Fruit fly (Drosophila melanogaster) whole organism, embryonic: ENCODE results near the gene CG42445.

ENCODE experiments used
- Atf6 ChIP-seq: fragments of 200-800 bp; sonication (Bioruptor generic); IDR thresholded peaks from 2 replicates; pipeline ENCODE4 v1.3.6; 2022; ENCODE audit warnings: missing biosample characterization, missing genetic modification characterization
- C15 ChIP-seq: fragments of 200-800 bp; sonication (Bioruptor generic); IDR thresholded peaks from 3 replicates; pipeline ENCODE4 v1.3.6; 2022; ENCODE audit warnings: missing biosample characterization, missing genetic modification characterization
- CG1024 ChIP-seq: fragments of 200-800 bp; sonication (Bioruptor generic); IDR thresholded peaks from 2 replicates; pipeline ENCODE4 v1.3.6; 2022; ENCODE audit warnings: missing biosample characterization, missing genetic modification characterization
- CG11085 ChIP-seq: fragments of 200-800 bp; sonication (Bioruptor generic); IDR thresholded peaks from 2 replicates; pipeline ENCODE4 v1.3.6; 2022; ENCODE audit warnings: missing biosample characterization, missing genetic modification characterization
- CG11504 ChIP-seq: fragments of 200-800 bp; sonication (Bioruptor generic); optimal IDR thresholded peaks from 3 replicates; lab custom pipeline; 2019; ENCODE audit warnings: missing biosample characterization, mild to moderate bottlenecking, missing genetic modification characterization, moderate library complexity
- CG12071 ChIP-seq: fragments of 200-800 bp; sonication (Bioruptor generic); optimal IDR thresholded peaks from 3 replicates; lab custom pipeline; 2018; ENCODE audit warnings: missing biosample characterization, mild to moderate bottlenecking, missing genetic modification characterization
- CG1233 ChIP-seq: fragments of 200-800 bp; sonication (Bioruptor generic); optimal IDR thresholded peaks from 4 replicates; lab custom pipeline; 2018; ENCODE audit warnings: missing biosample characterization, mild to moderate bottlenecking, missing genetic modification characterization
- CG14050 ChIP-seq: fragments of 200-800 bp; sonication (Bioruptor generic); IDR thresholded peaks from 3 replicates; pipeline ENCODE4 v1.3.6; 2022; ENCODE audit warnings: missing biosample characterization, missing genetic modification characterization
- CG15696 ChIP-seq: fragments of 200-800 bp; sonication (Bioruptor generic); optimal IDR thresholded peaks from 2 replicates; lab custom pipeline; 2019; ENCODE audit warnings: missing biosample characterization, mild to moderate bottlenecking, missing genetic modification characterization, moderate library complexity
- CG16779 ChIP-seq: fragments of 200-800 bp; sonication (Bioruptor generic); IDR thresholded peaks from 2 replicates; pipeline ENCODE4 v1.3.6; 2022; ENCODE audit warnings: missing biosample characterization, missing genetic modification characterization
- CG17361 ChIP-seq: fragments of 200-800 bp; sonication (Bioruptor generic); IDR thresholded peaks from 3 replicates; pipeline ENCODE4 v1.3.6; 2022; ENCODE audit warnings: missing biosample characterization, missing genetic modification characterization
- CG18262 ChIP-seq: fragments of 200-800 bp; optimal IDR thresholded peaks from 3 replicates; lab custom pipeline; 2019; ENCODE audit warnings: missing biosample characterization, mild to moderate bottlenecking, missing genetic modification characterization, moderate library complexity
- CG2116 ChIP-seq: fragments of 200-800 bp; sonication (Bioruptor generic); optimal IDR thresholded peaks from 3 replicates; lab custom pipeline; 2018; ENCODE audit warnings: missing biosample characterization, mild to moderate bottlenecking, missing genetic modification characterization
- CG2678 ChIP-seq: fragments of 200-800 bp; sonication (Bioruptor generic); optimal IDR thresholded peaks from 3 replicates; lab custom pipeline; 2019; ENCODE audit warnings: missing biosample characterization, mild to moderate bottlenecking, missing genetic modification characterization, moderate library complexity
- CG31365 ChIP-seq: fragments of 200-800 bp; sonication (Bioruptor generic); optimal IDR thresholded peaks from 2 replicates; lab custom pipeline; 2018; ENCODE audit warnings: missing biosample characterization, mild to moderate bottlenecking, missing genetic modification characterization
- CG32772 ChIP-seq: fragments of 200-800 bp; sonication (Bioruptor generic); IDR thresholded peaks from 2 replicates; pipeline ENCODE4 v1.3.6; 2022; ENCODE audit warnings: missing biosample characterization, missing genetic modification characterization
- CG5953 ChIP-seq: fragments of 200-800 bp; sonication (Bioruptor generic); IDR thresholded peaks from 2 replicates; pipeline ENCODE4 v1.3.6; 2022; ENCODE audit warnings: missing biosample characterization, missing genetic modification characterization
- CG6654 ChIP-seq: fragments of 200-800 bp; sonication (Bioruptor generic); optimal IDR thresholded peaks from 2 replicates; lab custom pipeline; 2017; ENCODE audit warnings: missing biosample characterization, mild to moderate bottlenecking, missing genetic modification characterization
- CG7357 ChIP-seq: fragments of 200-800 bp; sonication (Bioruptor generic); IDR thresholded peaks from 3 replicates; pipeline ENCODE4 v1.3.6; 2022; ENCODE audit warnings: missing biosample characterization, missing genetic modification characterization
- CG7556 ChIP-seq: fragments of 200-800 bp; sonication (Bioruptor generic); optimal IDR thresholded peaks from 2 replicates; lab custom pipeline; 2017; ENCODE audit warnings: missing biosample characterization, mild to moderate bottlenecking, missing genetic modification characterization
- CG8281 ChIP-seq: fragments of 200-800 bp; sonication (Bioruptor generic); optimal IDR thresholded peaks from 2 replicates; lab custom pipeline; 2018; ENCODE audit warnings: missing biosample characterization, mild to moderate bottlenecking, missing genetic modification characterization, moderate library complexity
- CG9932 ChIP-seq: fragments of 200-800 bp; sonication (Bioruptor generic); IDR thresholded peaks from 2 replicates; pipeline ENCODE4 v1.3.6; 2022; ENCODE audit warnings: missing biosample characterization, missing genetic modification characterization
- Dad ChIP-seq: fragments of 200-800 bp; sonication (Bioruptor generic); optimal IDR thresholded peaks from 3 replicates; lab custom pipeline; 2016; ENCODE audit warnings: missing biosample characterization, missing genetic modification characterization
- Dfd ChIP-seq, 2 experiments: fragments of >200 bp; optimal IDR thresholded peaks; 2 replicates each; lab custom pipeline; 2017; ENCODE audit warnings: missing biosample characterization in 2 of 2, missing genetic modification characterization in 2 of 2
- Doc2 ChIP-seq: fragments of 200-800 bp; sonication (Bioruptor generic); IDR thresholded peaks from 2 replicates; pipeline ENCODE4 v1.3.6; 2022; ENCODE audit warnings: missing biosample characterization, missing genetic modification characterization
- ERR ChIP-seq: fragments of 200-800 bp; sonication (Bioruptor generic); optimal IDR thresholded peaks from 2 replicates; lab custom pipeline; 2016; ENCODE audit warnings: missing biosample characterization, missing genetic modification characterization
- Ets97D ChIP-seq: fragments of 200-800 bp; sonication (Bioruptor generic); optimal IDR thresholded peaks from 3 replicates; lab custom pipeline; 2016; ENCODE audit warnings: missing biosample characterization, missing genetic modification characterization
- Gug ChIP-seq: fragments of 200-800 bp; sonication (Bioruptor generic); IDR thresholded peaks from 4 replicates; pipeline ENCODE4 v1.3.6; 2022; ENCODE audit warnings: missing biosample characterization, missing genetic modification characterization
- HLH3B ChIP-seq: fragments of 200-800 bp; sonication (Bioruptor generic); IDR thresholded peaks from 2 replicates; pipeline ENCODE4 v1.3.6; 2022; ENCODE audit warnings: missing biosample characterization, missing genetic modification characterization
- HLHmδ ChIP-seq: fragments of 200-800 bp; sonication (Bioruptor generic); optimal IDR thresholded peaks from 2 replicates; lab custom pipeline; 2018; ENCODE audit warnings: missing biosample characterization, mild to moderate bottlenecking, missing genetic modification characterization, moderate library complexity
- Hmx ChIP-seq: fragments of 200-800 bp; sonication (Bioruptor generic); optimal IDR thresholded peaks from 2 replicates; lab custom pipeline; 2016; ENCODE audit warnings: missing biosample characterization, missing genetic modification characterization
- Jarid2 ChIP-seq: fragments of 200-800 bp; sonication (Bioruptor generic); optimal IDR thresholded peaks from 3 replicates; lab custom pipeline; 2017; ENCODE audit warnings: mild to moderate bottlenecking, missing biosample characterization, missing genetic modification reagents, missing genetic modification characterization
- Nf-YA ChIP-seq: fragments of 200-800 bp; sonication (Bioruptor generic); IDR thresholded peaks from 2 replicates; pipeline ENCODE4 v1.3.6; 2022; ENCODE audit warnings: missing biosample characterization, missing genetic modification characterization
- Sin3A ChIP-seq: fragments of >200 bp; optimal IDR thresholded peaks from 2 replicates; lab custom pipeline; 2018
- Trl ChIP-seq, 3 experiments: fragments of >200 bp in 2 of 3; fragments of 200-800 bp in 1 of 3; sonication (Bioruptor generic) in 1 of 3; optimal IDR thresholded peaks; 2 replicates in 1 of 3; 3 replicates in 2 of 3; lab custom pipeline; 2016 to 2017; ENCODE audit warnings: missing biosample characterization in 1 of 3, missing genetic modification characterization in 1 of 3
- ac ChIP-seq: fragments of 200-800 bp; sonication (Bioruptor generic); optimal IDR thresholded peaks from 3 replicates; lab custom pipeline; 2017; ENCODE audit warnings: missing biosample characterization, mild to moderate bottlenecking, missing genetic modification characterization
- cato ChIP-seq: fragments of 200-800 bp; sonication (Bioruptor generic); optimal IDR thresholded peaks from 2 replicates; lab custom pipeline; 2016; ENCODE audit warnings: missing biosample characterization, missing genetic modification characterization, borderline replicate concordance
- caup ChIP-seq: fragments of 200-800 bp; sonication (Bioruptor generic); optimal IDR thresholded peaks from 3 replicates; lab custom pipeline; 2017; ENCODE audit warnings: missing biosample characterization, mild to moderate bottlenecking, missing genetic modification characterization, moderate library complexity; ENCODE audit not compliant: severe bottlenecking
- disco-r ChIP-seq: fragments of 200-800 bp; sonication (Bioruptor generic); optimal IDR thresholded peaks from 2 replicates; lab custom pipeline; 2016; ENCODE audit warnings: missing biosample characterization, missing genetic modification characterization
- eyg ChIP-seq: fragments of 200-800 bp; sonication (Bioruptor generic); optimal IDR thresholded peaks from 3 replicates; lab custom pipeline; 2016; ENCODE audit warnings: missing biosample characterization, missing genetic modification characterization
- fd102C ChIP-seq: fragments of 200-800 bp; sonication (Bioruptor generic); optimal IDR thresholded peaks from 2 replicates; lab custom pipeline; 2018; ENCODE audit warnings: missing biosample characterization, mild to moderate bottlenecking, missing genetic modification characterization, moderate library complexity
- fd3F ChIP-seq: fragments of 200-800 bp; sonication (Bioruptor generic); optimal IDR thresholded peaks from 2 replicates; lab custom pipeline; 2018; ENCODE audit warnings: missing biosample characterization, mild to moderate bottlenecking, missing genetic modification characterization, moderate library complexity
- grn ChIP-seq: fragments of 200-800 bp; sonication (Bioruptor generic); optimal IDR thresholded peaks from 3 replicates; lab custom pipeline; 2017; ENCODE audit warnings: missing biosample characterization, missing genetic modification characterization
- ham ChIP-seq: fragments of 200-800 bp; sonication (Bioruptor generic); IDR thresholded peaks from 2 replicates; pipeline ENCODE4 v1.3.6; 2022; ENCODE audit warnings: missing biosample characterization, missing genetic modification characterization
- insv ChIP-seq, 2 experiments: fragments of 200-800 bp; sonication (Bioruptor generic); optimal IDR thresholded peaks; 3 replicates each; lab custom pipeline; 2016 to 2018; ENCODE audit warnings: missing biosample characterization in 2 of 2, missing genetic modification characterization in 2 of 2
- kah ChIP-seq: fragments of 200-800 bp; sonication (Bioruptor generic); optimal IDR thresholded peaks from 2 replicates; lab custom pipeline; 2018; ENCODE audit warnings: missing biosample characterization, mild to moderate bottlenecking, missing genetic modification characterization
- lab ChIP-seq: fragments of 200-800 bp; sonication (Bioruptor generic); optimal IDR thresholded peaks from 3 replicates; lab custom pipeline; 2017; ENCODE audit warnings: missing biosample characterization, missing genetic modification characterization, mild to moderate bottlenecking, moderate library complexity, missing genetic modification reagents
- psq ChIP-seq: fragments of 200-800 bp; sonication (Bioruptor generic); optimal IDR thresholded peaks from 2 replicates; lab custom pipeline; 2017; ENCODE audit warnings: missing biosample characterization, missing genetic modification characterization
- ranshi ChIP-seq: fragments of 200-800 bp; sonication (Bioruptor generic); IDR thresholded peaks from 2 replicates; pipeline ENCODE4 v1.3.6; 2022; ENCODE audit warnings: missing biosample characterization, missing genetic modification characterization
- tll ChIP-seq, 2 experiments: fragments of 200-800 bp in 1 of 2; fragments of >200 bp in 1 of 2; sonication (Bioruptor generic) in 1 of 2; optimal IDR thresholded peaks; 2 replicates each; lab custom pipeline; 2017 to 2019; ENCODE audit warnings: missing biosample characterization in 2 of 2, missing genetic modification characterization in 2 of 2, mild to moderate bottlenecking in 1 of 2, moderate library complexity in 1 of 2

CG42445 gene

DNA sequence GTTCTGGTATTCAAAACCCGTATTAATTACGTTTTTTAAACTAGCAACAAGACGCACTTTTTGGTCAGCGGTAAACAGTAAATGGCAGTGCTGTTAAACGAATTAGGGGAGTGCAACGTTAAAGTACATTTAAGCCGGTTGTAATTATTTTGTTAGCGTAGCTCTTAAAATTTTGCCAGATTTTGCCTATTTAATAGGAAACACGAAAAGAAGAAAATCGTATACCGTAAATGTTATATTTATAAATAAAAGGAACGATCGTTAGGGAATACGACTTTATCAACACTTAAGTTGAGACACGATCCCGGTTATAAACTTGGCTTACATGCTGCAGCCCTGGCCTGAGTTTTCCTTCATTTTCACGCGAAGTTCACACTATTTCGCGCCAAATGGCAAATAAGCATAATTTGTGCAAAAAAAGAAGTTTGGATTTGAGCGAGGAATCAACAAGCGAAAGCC is 21.2 kb downstream of the CG42445 start, which contains the start of the genes Setx and mus301 (continued):
- TF ChIP-seq tll (GFP tag; optimal IDR thresholded peaks at IDR 0.05; lab: Kevin White, UChicago) (peak in 1 of 2 experiments; percentile 6), CG9932 (GFP tag; lab: Robert Waterston, UW) (peak; percentile 94), CG12071 (no peak), CG8281 (tag; lab: Kevin White, UChicago) (no peak), CG17361 (GFP tag; lab: Robert Waterston, UW) (no peak; the same call in 2 of the 3 replicates), CG1233 (GFP tag; lab: Kevin White, UChicago) (peak; percentile 49), CG15696 (peak; percentile 73), CG16779 (GFP tag; lab: Robert Waterston, UW) (no peak), CG18262 (tag; lab: Kevin White, UChicago) (no peak), Gug (GFP tag; lab: Robert Waterston, UW) (peak; percentile 67; the same call in 2 of the 4 replicates), HLHmδ (GFP tag; lab: Kevin White, UChicago) (no peak), cato (GFP tag; lab: Kevin White, UChicago) (peak; percentile 75), kah (GFP tag; lab: Kevin White, UChicago) (peak; percentile 4), Hmx (GFP tag; lab: Kevin White, UChicago) (peak; percentile 59), CG32772 (GFP tag; lab: Robert Waterston, UW) (peak; percentile 66), CG14050 (0 out of 3 replicates have a peak, but pooled peaks have one; percentile 10), fd102C (GFP tag; lab: Kevin White, UChicago) (no peak), Dad (GFP tag; lab: Kevin White, UChicago) (peak; percentile 80), Trl (optimal IDR thresholded peaks at IDR 0.05; lab: Kevin White, UChicago) (no peak), Trl (GFP tag; optimal IDR thresholded peaks at IDR 0.05; lab: Kevin White, UChicago) (peak; percentile 89), Atf6 (GFP tag; lab: Robert Waterston, UW) (peak; percentile 68), disco-r (GFP tag; lab: Kevin White, UChicago) (peak; percentile 64), CG6654 (no peak), caup (GFP tag; lab: Kevin White, UChicago) (peak; percentile 81), CG1024 (peak; percentile 24; the same call in 1 of the 2 replicates), Jarid2 (GFP tag; lab: Kevin White, UChicago) (no peak), CG11085 (GFP tag; lab: Robert Waterston, UW) (peak; percentile 83), grn (GFP tag; lab: Kevin White, UChicago) (no peak), ranshi (GFP tag; lab: Robert Waterston, UW) (peak; percentile 68; the same call in 1 of the 2 replicates), lab (GFP tag; lab: Kevin White, UChicago) (no peak), HLH3B (peak; percentile 55), ERR (GFP tag; lab: Kevin White, UChicago) (peak; percentile 60), CG5953 (no peak), Sin3A (peak; percentile 94), ham (GFP tag; lab: Robert Waterston, UW) (0 out of 2 replicates have a peak, but pooled peaks have one; percentile 48), Doc2 (GFP tag; lab: Robert Waterston, UW) (no peak), CG2116 (GFP tag; lab: Kevin White, UChicago) (peak; percentile 78), C15 (GFP tag; lab: Robert Waterston, UW) (0 out of 3 replicates have a peak, but pooled peaks have one; percentile 28), CG2678 (no peak), Dfd (GFP tag; optimal IDR thresholded peaks at IDR 0.05; lab: Kevin White, UChicago) (no peak), psq (GFP tag; lab: Kevin White, UChicago) (peak; percentile 42), CG11504 (tag; lab: Kevin White, UChicago) (no peak), insv (GFP tag; optimal IDR thresholded peaks at IDR 0.05; lab: Kevin White, UChicago) (peak in 1 of 2 experiments; percentile 51), CG7556 (GFP tag; lab: Kevin White, UChicago) (peak; percentile 75), fd3F (GFP tag; lab: Kevin White, UChicago) (peak; percentile 63), Nf-YA (no peak), ac (GFP tag; lab: Kevin White, UChicago) (no peak), Ets97D (GFP tag; lab: Kevin White, UChicago) (peak; percentile 93), CG7357 (GFP tag; lab: Robert Waterston, UW) (peak; percentile 64; the same call in 1 of the 3 replicates), eyg (GFP tag; lab: Kevin White, UChicago) (no peak), CG31365 (tag; lab: Kevin White, UChicago) (no peak)
